Fruit fly (Drosophila melanogaster) whole organism, embryonic: Measurements from ENCODE around the gene Chro.

Source experiments
- Bdp1 ChIP-seq: fragments of 200-800 bp; sonication (Bioruptor generic); optimal IDR thresholded peaks from 3 replicates; lab custom pipeline; 2016; ENCODE audit warnings: missing biosample characterization, missing genetic modification characterization
- CG10979 ChIP-seq: fragments of 200-800 bp; sonication (Bioruptor generic); optimal IDR thresholded peaks from 2 replicates; lab custom pipeline; 2018; ENCODE audit warnings: missing biosample characterization, mild to moderate bottlenecking, missing genetic modification characterization, moderate library complexity
- CG14050 ChIP-seq: fragments of 200-800 bp; sonication (Bioruptor generic); IDR thresholded peaks from 3 replicates; pipeline ENCODE4 v1.3.6; 2022; ENCODE audit warnings: missing biosample characterization, missing genetic modification characterization
- CG17186 ChIP-seq: fragments of 200-800 bp; sonication (Bioruptor generic); optimal IDR thresholded peaks from 3 replicates; lab custom pipeline; 2017; ENCODE audit warnings: missing biosample characterization, missing genetic modification reagents, missing genetic modification characterization
- CG18011 ChIP-seq: fragments of 200-800 bp; sonication (Bioruptor generic); optimal IDR thresholded peaks from 2 replicates; lab custom pipeline; 2017; ENCODE audit warnings: missing biosample characterization, missing genetic modification characterization, mild to moderate bottlenecking, moderate library complexity, missing genotype
- CG18599 ChIP-seq: fragments of 200-800 bp; sonication (Bioruptor generic); optimal IDR thresholded peaks from 3 replicates; lab custom pipeline; 2017; ENCODE audit warnings: missing biosample characterization, missing genetic modification characterization, mild to moderate bottlenecking, moderate library complexity, missing genetic modification reagents
- CG3163 ChIP-seq: fragments of 200-800 bp; sonication (Bioruptor generic); optimal IDR thresholded peaks from 3 replicates; lab custom pipeline; 2016; ENCODE audit warnings: missing biosample characterization, missing genetic modification characterization
- CG32532 ChIP-seq: fragments of 200-800 bp; sonication (Bioruptor generic); IDR thresholded peaks from 2 replicates; pipeline ENCODE4 v1.3.6; 2022; ENCODE audit warnings: missing biosample characterization, missing genetic modification characterization
- CG34224 ChIP-seq: fragments of 200-800 bp; sonication (Bioruptor generic); IDR thresholded peaks from 3 replicates; pipeline ENCODE4 v1.3.6; 2022; ENCODE audit warnings: missing biosample characterization, missing genetic modification characterization; ENCODE audit not compliant: partially characterized antibody
- CG34376 ChIP-seq: fragments of 200-800 bp; sonication (Bioruptor generic); optimal IDR thresholded peaks from 2 replicates; lab custom pipeline; 2018; ENCODE audit warnings: missing biosample characterization, mild to moderate bottlenecking, missing genetic modification characterization
- CG42726 ChIP-seq: fragments of 200-800 bp; sonication (Bioruptor generic); IDR thresholded peaks from 2 replicates; pipeline ENCODE4 v1.3.6; 2022; ENCODE audit warnings: missing biosample characterization, missing genetic modification characterization; ENCODE audit not compliant: partially characterized antibody
- CG6765 ChIP-seq: fragments of 200-800 bp; sonication (Bioruptor generic); optimal IDR thresholded peaks from 3 replicates; lab custom pipeline; 2017; ENCODE audit warnings: missing biosample characterization, mild to moderate bottlenecking, missing genetic modification characterization
- CG7928 ChIP-seq: fragments of 200-800 bp; sonication (Bioruptor generic); optimal IDR thresholded peaks from 2 replicates; lab custom pipeline; 2017; ENCODE audit warnings: missing biosample characterization, mild to moderate bottlenecking, missing genetic modification characterization
- CG9932 ChIP-seq: fragments of 200-800 bp; sonication (Bioruptor generic); IDR thresholded peaks from 2 replicates; pipeline ENCODE4 v1.3.6; 2022; ENCODE audit warnings: missing biosample characterization, missing genetic modification characterization
- CrebB ChIP-seq: fragments of 200-800 bp; sonication (Bioruptor generic); optimal IDR thresholded peaks from 3 replicates; lab custom pipeline; 2018; ENCODE audit warnings: missing biosample characterization, mild to moderate bottlenecking, missing genetic modification characterization
- Dip2 ChIP-seq: fragments of 200-800 bp; sonication (Bioruptor generic); IDR thresholded peaks from 2 replicates; pipeline ENCODE4 v1.3.6; 2022; ENCODE audit warnings: missing biosample characterization, missing genetic modification characterization
- Doc3 ChIP-seq: fragments of 200-800 bp; sonication (Bioruptor generic); IDR thresholded peaks from 3 replicates; pipeline ENCODE4 v1.3.6; 2022; ENCODE audit warnings: missing biosample characterization, missing genetic modification characterization; ENCODE audit not compliant: partially characterized antibody
- Hey ChIP-seq: fragments of 200-800 bp; sonication (Bioruptor generic); optimal IDR thresholded peaks from 3 replicates; lab custom pipeline; 2018; ENCODE audit warnings: missing biosample characterization, mild to moderate bottlenecking, missing genetic modification characterization
- HmgD ChIP-seq: fragments of 200-800 bp; sonication (Bioruptor generic); optimal IDR thresholded peaks from 3 replicates; lab custom pipeline; 2016; ENCODE audit warnings: missing biosample characterization, missing genetic modification characterization
- Oli ChIP-seq: fragments of 200-800 bp; sonication (Bioruptor generic); optimal IDR thresholded peaks from 2 replicates; lab custom pipeline; 2018; ENCODE audit warnings: missing biosample characterization, mild to moderate bottlenecking, missing genetic modification characterization, moderate library complexity
- Pdp1 ChIP-seq, 2 experiments: fragments of 200-800 bp; sonication (Bioruptor generic); optimal IDR thresholded peaks; 3 replicates each; lab custom pipeline; 2016; ENCODE audit warnings: missing biosample characterization in 2 of 2, missing genetic modification characterization in 2 of 2, mild to moderate bottlenecking in 1 of 2, moderate library complexity in 1 of 2
- Rfx ChIP-seq: fragments of 200-800 bp; sonication (Bioruptor generic); IDR thresholded peaks from 2 replicates; pipeline ENCODE4 v1.3.6; 2022; ENCODE audit warnings: missing biosample characterization, missing genetic modification characterization
- Side ChIP-seq: fragments of 200-800 bp; sonication (Bioruptor generic); optimal IDR thresholded peaks from 2 replicates; lab custom pipeline; 2016; ENCODE audit warnings: missing biosample characterization, missing genetic modification characterization
- Taf1 ChIP-seq: fragments of 200-800 bp; sonication (Bioruptor generic); IDR thresholded peaks from 2 replicates; pipeline ENCODE4 v1.3.6; 2022; ENCODE audit warnings: missing biosample characterization, missing genetic modification characterization
- al ChIP-seq: fragments of 200-800 bp; sonication (Bioruptor generic); IDR thresholded peaks from 2 replicates; pipeline ENCODE4 v1.3.6; 2022; ENCODE audit warnings: missing biosample characterization, missing genetic modification characterization
- cas ChIP-seq: fragments of 200-800 bp; sonication (Bioruptor generic); IDR thresholded peaks from 2 replicates; pipeline ENCODE4 v1.3.6; 2022; ENCODE audit warnings: missing biosample characterization, missing genetic modification characterization
- cato ChIP-seq: fragments of 200-800 bp; sonication (Bioruptor generic); optimal IDR thresholded peaks from 2 replicates; lab custom pipeline; 2016; ENCODE audit warnings: missing biosample characterization, missing genetic modification characterization, borderline replicate concordance
- caup ChIP-seq: fragments of 200-800 bp; sonication (Bioruptor generic); optimal IDR thresholded peaks from 3 replicates; lab custom pipeline; 2017; ENCODE audit warnings: missing biosample characterization, mild to moderate bottlenecking, missing genetic modification characterization, moderate library complexity; ENCODE audit not compliant: severe bottlenecking
- croc ChIP-seq: fragments of 200-800 bp; sonication (Bioruptor generic); conservative IDR thresholded peaks from 3 replicates; pipeline ENCODE4 v1.3.6; 2022; ENCODE audit warnings: missing biosample characterization, missing genetic modification characterization
- eyg ChIP-seq: fragments of 200-800 bp; sonication (Bioruptor generic); optimal IDR thresholded peaks from 3 replicates; lab custom pipeline; 2016; ENCODE audit warnings: missing biosample characterization, missing genetic modification characterization
- ham ChIP-seq: fragments of 200-800 bp; sonication (Bioruptor generic); IDR thresholded peaks from 2 replicates; pipeline ENCODE4 v1.3.6; 2022; ENCODE audit warnings: missing biosample characterization, missing genetic modification characterization
- her ChIP-seq: fragments of 200-800 bp; sonication (Bioruptor generic); optimal IDR thresholded peaks from 2 replicates; lab custom pipeline; 2016; ENCODE audit warnings: missing biosample characterization, missing genetic modification characterization
- jigr1 ChIP-seq: fragments of 200-800 bp; sonication (Bioruptor generic); IDR thresholded peaks from 3 replicates; pipeline ENCODE4 v1.3.6; 2022; ENCODE audit warnings: missing biosample characterization, missing genetic modification characterization
- lab ChIP-seq: fragments of 200-800 bp; sonication (Bioruptor generic); optimal IDR thresholded peaks from 3 replicates; lab custom pipeline; 2017; ENCODE audit warnings: missing biosample characterization, missing genetic modification characterization, mild to moderate bottlenecking, moderate library complexity, missing genetic modification reagents
- mam ChIP-seq: fragments of 200-800 bp; sonication (Bioruptor generic); optimal IDR thresholded peaks from 3 replicates; lab custom pipeline; 2016; ENCODE audit warnings: missing biosample characterization, missing genetic modification characterization
- nerfin-1 ChIP-seq: fragments of 200-800 bp; sonication (Bioruptor generic); optimal IDR thresholded peaks from 3 replicates; lab custom pipeline; 2019; ENCODE audit warnings: missing biosample characterization, mild to moderate bottlenecking, missing genetic modification characterization, moderate library complexity
- sna ChIP-seq: fragments of 200-800 bp; sonication (Bioruptor generic); IDR thresholded peaks from 2 replicates; pipeline ENCODE4 v1.3.6; 2022; ENCODE audit warnings: missing biosample characterization, missing genetic modification characterization; ENCODE audit not compliant: partially characterized antibody
- tin ChIP-seq: fragments of 200-800 bp; sonication (Bioruptor generic); optimal IDR thresholded peaks from 3 replicates; lab custom pipeline; 2016; ENCODE audit warnings: missing biosample characterization, missing genetic modification characterization
- tll ChIP-seq, 2 experiments: fragments of 200-800 bp in 1 of 2; fragments of >200 bp in 1 of 2; sonication (Bioruptor generic) in 1 of 2; optimal IDR thresholded peaks; 2 replicates each; lab custom pipeline; 2017 to 2019; ENCODE audit warnings: missing biosample characterization in 2 of 2, missing genetic modification characterization in 2 of 2, mild to moderate bottlenecking in 1 of 2, moderate library complexity in 1 of 2
- z ChIP-seq: fragments of 200-800 bp; sonication (Bioruptor generic); IDR thresholded peaks from 3 replicates; pipeline ENCODE4 v1.3.6; 2022; ENCODE audit warnings: missing biosample characterization, missing genetic modification characterization

The Chro gene

dm6 chr3L:22824668-22825192 lies 54.1 kb downstream of the Chro start (continued):
- TF ChIP-seq her (GFP tag; lab: Kevin White, UChicago) (peak; percentile 20), tll (GFP tag; optimal IDR thresholded peaks at IDR 0.05; lab: Kevin White, UChicago) (no peak), Pdp1 (GFP tag; optimal IDR thresholded peaks at IDR 0.05; lab: Kevin White, UChicago) (peak in 1 of 2 experiments; percentile 58), al (GFP tag; lab: Robert Waterston, UW) (no peak), cato (GFP tag; lab: Kevin White, UChicago) (no peak), CG18011 (GFP tag; lab: Kevin White, UChicago) (no peak), CG34376 (GFP tag; lab: Kevin White, UChicago) (peak; percentile 4), croc (GFP tag; lab: Robert Waterston, UW) (no peak), ham (GFP tag; lab: Robert Waterston, UW) (no peak), Rfx (0 out of 2 replicates have a peak, but pooled peaks have one; percentile 30), caup (peak; percentile 12), Hey (tag; lab: Kevin White, UChicago) (no peak), jigr1 (no peak), CG32532 (GFP tag; lab: Robert Waterston, UW) (peak; percentile 61; the same call in 1 of the 2 replicates), CG9932 (GFP tag; lab: Robert Waterston, UW) (0 out of 2 replicates have a peak, but pooled peaks have one; percentile 14), tin (GFP tag; lab: Kevin White, UChicago) (no peak), CG42726 (no peak), CG18599 (GFP tag; lab: Kevin White, UChicago) (peak; percentile 34), CG6765 (GFP tag; lab: Kevin White, UChicago) (no peak), CG17186 (GFP tag; lab: Kevin White, UChicago) (no peak), HmgD (GFP tag; lab: Kevin White, UChicago) (no peak), CrebB (tag; lab: Kevin White, UChicago) (peak; percentile 19), lab (GFP tag; lab: Kevin White, UChicago) (peak; percentile 46), Dip2 (no peak), eyg (GFP tag; lab: Kevin White, UChicago) (no peak), z (peak; percentile 15; the same call in 1 of the 3 replicates), cas (GFP tag; lab: Robert Waterston, UW) (no peak), Side (GFP tag; lab: Kevin White, UChicago) (no peak), CG10979 (no peak), Bdp1 (GFP tag; lab: Kevin White, UChicago) (no peak), CG14050 (no peak), CG3163 (peak; percentile 83), Doc3 (GFP tag; lab: Robert Waterston, UW) (no peak), CG7928 (GFP tag; lab: Kevin White, UChicago) (no peak), Oli (tag; lab: Kevin White, UChicago) (no peak), mam (GFP tag; lab: Kevin White, UChicago) (no peak), CG34224 (GFP tag; lab: Robert Waterston, UW) (peak; percentile 63; the same call in 1 of the 3 replicates), sna (GFP tag; lab: Robert Waterston, UW) (0 out of 2 replicates have a peak, but pooled peaks have one; percentile 52), nerfin-1 (tag; lab: Kevin White, UChicago) (no peak), Taf1 (GFP tag; lab: Robert Waterston, UW) (no peak)
